Fruit fly (Drosophila melanogaster) whole organism, embryonic: ENCODE data around the gene mof.

ENCODE experiments used
- Atf-2 ChIP-seq: fragments of 200-800 bp; sonication (Bioruptor generic); optimal IDR thresholded peaks from 2 replicates; lab custom pipeline; 2016; ENCODE audit warnings: missing biosample characterization, missing genetic modification characterization
- Atf3 ChIP-seq: fragments of 200-800 bp; sonication (Bioruptor generic); optimal IDR thresholded peaks from 3 replicates; lab custom pipeline; 2016; ENCODE audit warnings: missing biosample characterization, missing genetic modification characterization
- Awh ChIP-seq: fragments of 200-800 bp; sonication (Bioruptor generic); IDR thresholded peaks from 2 replicates; pipeline ENCODE4, ENCODE4 v1.3.6; 2022; ENCODE audit warnings: missing biosample characterization, missing genetic modification characterization
- CG10462 ChIP-seq: fragments of 200-800 bp; sonication (Bioruptor generic); optimal IDR thresholded peaks from 2 replicates; lab custom pipeline; 2016; ENCODE audit warnings: missing biosample characterization, missing genetic modification characterization
- CG12155 ChIP-seq: fragments of 200-800 bp; sonication (Bioruptor generic); optimal IDR thresholded peaks from 3 replicates; lab custom pipeline; 2016; ENCODE audit warnings: missing biosample characterization, missing genetic modification characterization
- CG12299 ChIP-seq: fragments of 200-800 bp; sonication (Bioruptor generic); optimal IDR thresholded peaks from 2 replicates; lab custom pipeline; 2018; ENCODE audit warnings: missing biosample characterization, mild to moderate bottlenecking, missing genetic modification characterization
- CG13894 ChIP-seq: fragments of 200-800 bp; sonication (Bioruptor generic); optimal IDR thresholded peaks from 3 replicates; lab custom pipeline; 2018; ENCODE audit warnings: missing biosample characterization, mild to moderate bottlenecking, missing genetic modification characterization, moderate library complexity
- CG2875 ChIP-seq: fragments of 200-800 bp; sonication (Bioruptor generic); optimal IDR thresholded peaks from 2 replicates; lab custom pipeline; 2017; ENCODE audit warnings: missing biosample characterization, mild to moderate bottlenecking, missing genetic modification characterization, missing genetic modification reagents
- CG32772 ChIP-seq: fragments of 200-800 bp; sonication (Bioruptor generic); IDR thresholded peaks from 2 replicates; pipeline ENCODE4 v1.3.6; 2022; ENCODE audit warnings: missing biosample characterization, missing genetic modification characterization
- CG3838 ChIP-seq: fragments of 200-800 bp; sonication (Bioruptor generic); optimal IDR thresholded peaks from 3 replicates; lab custom pipeline; 2016; ENCODE audit warnings: missing biosample characterization, missing genetic modification characterization
- CG3995 ChIP-seq: fragments of 200-800 bp; sonication (Bioruptor generic); optimal IDR thresholded peaks from 3 replicates; lab custom pipeline; 2016; ENCODE audit warnings: missing biosample characterization, missing genetic modification characterization
- CG4282 ChIP-seq: fragments of 200-800 bp; sonication (Bioruptor generic); optimal IDR thresholded peaks from 2 replicates; lab custom pipeline; 2016; ENCODE audit warnings: missing biosample characterization, missing genetic modification characterization
- CG4328 ChIP-seq: fragments of 200-800 bp; sonication (Bioruptor generic); optimal IDR thresholded peaks from 3 replicates; lab custom pipeline; 2017; ENCODE audit warnings: missing biosample characterization, missing genetic modification reagents, missing genetic modification characterization
- CG5245 ChIP-seq: fragments of 200-800 bp; sonication (Bioruptor generic); optimal IDR thresholded peaks from 3 replicates; lab custom pipeline; 2016; ENCODE audit warnings: missing biosample characterization, missing genetic modification characterization
- CG7745 ChIP-seq: fragments of 200-800 bp; sonication (Bioruptor generic); optimal IDR thresholded peaks from 2 replicates; lab custom pipeline; 2018; ENCODE audit warnings: missing biosample characterization, mild to moderate bottlenecking, missing genetic modification characterization, moderate library complexity
- CG7839 ChIP-seq: fragments of 200-800 bp; sonication (Bioruptor generic); optimal IDR thresholded peaks from 3 replicates; lab custom pipeline; 2018; ENCODE audit warnings: missing biosample characterization, mild to moderate bottlenecking, missing genetic modification characterization, moderate library complexity
- CG8388 ChIP-seq: fragments of 200-800 bp; sonication (Bioruptor generic); optimal IDR thresholded peaks from 2 replicates; lab custom pipeline; 2019; ENCODE audit warnings: missing biosample characterization, mild to moderate bottlenecking, missing genetic modification characterization, moderate library complexity
- CG8944 ChIP-seq: fragments of 200-800 bp; sonication (Bioruptor generic); optimal IDR thresholded peaks from 3 replicates; lab custom pipeline; 2016; ENCODE audit warnings: missing biosample characterization, missing genetic modification characterization
- CG9609 ChIP-seq: fragments of 200-800 bp; sonication (Bioruptor generic); optimal IDR thresholded peaks from 3 replicates; lab custom pipeline; 2016; ENCODE audit warnings: missing biosample characterization, missing genetic modification characterization
- CG9876 ChIP-seq: fragments of 200-800 bp; sonication (Bioruptor generic); optimal IDR thresholded peaks from 2 replicates; lab custom pipeline; 2016; ENCODE audit warnings: missing biosample characterization, missing genetic modification characterization
- CrebB ChIP-seq: fragments of 200-800 bp; sonication (Bioruptor generic); optimal IDR thresholded peaks from 3 replicates; lab custom pipeline; 2018; ENCODE audit warnings: missing biosample characterization, mild to moderate bottlenecking, missing genetic modification characterization
- D19A ChIP-seq: fragments of 200-800 bp; optimal IDR thresholded peaks from 3 replicates; lab custom pipeline; 2019; ENCODE audit warnings: missing biosample characterization, mild to moderate bottlenecking, missing genetic modification characterization, moderate library complexity
- Fer3 ChIP-seq: fragments of 200-800 bp; sonication (Bioruptor generic); optimal IDR thresholded peaks from 2 replicates; lab custom pipeline; 2018; ENCODE audit warnings: missing biosample characterization, mild to moderate bottlenecking, missing genetic modification characterization, moderate library complexity
- Kr ChIP-seq: fragments of 200-800 bp; sonication (Bioruptor generic); optimal IDR thresholded peaks from 2 replicates; lab custom pipeline; 2017; ENCODE audit warnings: missing biosample characterization, mild to moderate bottlenecking, missing genetic modification characterization
- Lim3 ChIP-seq: fragments of 200-800 bp; sonication (Bioruptor generic); IDR thresholded peaks from 2 replicates; pipeline ENCODE4 v1.3.6; 2022; ENCODE audit warnings: missing biosample characterization, missing genetic modification characterization
- MESR4 ChIP-seq: fragments of 200-800 bp; sonication (Bioruptor generic); optimal IDR thresholded peaks from 2 replicates; lab custom pipeline; 2018; ENCODE audit warnings: missing biosample characterization, mild to moderate bottlenecking, missing genetic modification characterization, moderate library complexity
- Myb ChIP-seq: fragments of 200-800 bp; sonication (Bioruptor generic); optimal IDR thresholded peaks from 2 replicates; lab custom pipeline; 2016; ENCODE audit warnings: missing biosample characterization, missing genetic modification characterization
- NC2α ChIP-seq: fragments of 200-800 bp; sonication (Bioruptor generic); optimal IDR thresholded peaks from 2 replicates; lab custom pipeline; 2016; ENCODE audit warnings: missing biosample characterization, missing genetic modification characterization
- Neu2 ChIP-seq: fragments of 200-800 bp; sonication (Bioruptor generic); optimal IDR thresholded peaks from 3 replicates; lab custom pipeline; 2016; ENCODE audit warnings: missing biosample characterization, missing genetic modification characterization, borderline replicate concordance
- NfI ChIP-seq: fragments of 200-800 bp; sonication (Bioruptor generic); optimal IDR thresholded peaks from 3 replicates; lab custom pipeline; 2018; ENCODE audit warnings: missing biosample characterization, mild to moderate bottlenecking, missing genetic modification characterization, moderate library complexity
- Sox100B ChIP-seq: fragments of 200-800 bp; sonication (Bioruptor generic); optimal IDR thresholded peaks from 3 replicates; lab custom pipeline; 2018; ENCODE audit warnings: missing biosample characterization, mild to moderate bottlenecking, missing genetic modification characterization
- ash1 ChIP-seq: fragments of 200-800 bp; sonication (Bioruptor generic); optimal IDR thresholded peaks from 2 replicates; lab custom pipeline; 2018; ENCODE audit warnings: missing biosample characterization, mild to moderate bottlenecking, missing genetic modification characterization
- bsh ChIP-seq, 2 experiments: fragments of 200-800 bp; sonication (Bioruptor generic); optimal IDR thresholded peaks; 2 replicates each; lab custom pipeline; 2017 to 2018; ENCODE audit warnings: mild to moderate bottlenecking in 2 of 2, missing biosample characterization in 2 of 2, missing genetic modification characterization in 2 of 2, moderate library complexity in 1 of 2
- crol ChIP-seq: fragments of 200-800 bp; sonication (Bioruptor generic); IDR thresholded peaks from 2 replicates; pipeline ENCODE4 v1.3.6; 2022; ENCODE audit warnings: missing biosample characterization, missing genetic modification characterization
- dati ChIP-seq: fragments of 200-800 bp; sonication (Bioruptor generic); IDR thresholded peaks from 2 replicates; pipeline ENCODE4 v1.3.6; 2022; ENCODE audit warnings: missing biosample characterization, missing genetic modification characterization
- dmrt11E ChIP-seq: fragments of 200-800 bp; sonication (Bioruptor generic); optimal IDR thresholded peaks from 3 replicates; lab custom pipeline; 2018; ENCODE audit warnings: missing biosample characterization, mild to moderate bottlenecking, missing genetic modification characterization, moderate library complexity
- ems ChIP-seq: fragments of 200-800 bp; sonication (Bioruptor generic); optimal IDR thresholded peaks from 3 replicates; lab custom pipeline; 2016; ENCODE audit warnings: missing biosample characterization, missing genetic modification characterization
- eve ChIP-seq, 2 experiments: fragments of >200 bp; optimal IDR thresholded peaks; 2 replicates each; lab custom pipeline; 2017; ENCODE audit warnings: missing biosample characterization in 2 of 2, missing genetic modification characterization in 2 of 2
- hb ChIP-seq: fragments of 200-800 bp; sonication (Bioruptor generic); IDR thresholded peaks from 3 replicates; pipeline ENCODE4 v1.3.6; 2022; ENCODE audit warnings: missing biosample characterization, missing genetic modification characterization; ENCODE audit not compliant: partially characterized antibody
- knrl ChIP-seq: fragments of 200-800 bp; sonication (Bioruptor generic); IDR thresholded peaks from 3 replicates; pipeline ENCODE4 v1.3.6; 2022; ENCODE audit warnings: missing biosample characterization, missing genetic modification characterization; ENCODE audit not compliant: partially characterized antibody
- luna ChIP-seq: fragments of 200-800 bp; sonication (Bioruptor generic); optimal IDR thresholded peaks from 2 replicates; lab custom pipeline; 2016; ENCODE audit warnings: missing biosample characterization, missing genetic modification characterization
- org-1 ChIP-seq: fragments of 200-800 bp; sonication (Bioruptor generic); optimal IDR thresholded peaks from 2 replicates; lab custom pipeline; 2017; ENCODE audit warnings: missing biosample characterization, missing genetic modification characterization
- phol ChIP-seq: fragments of 200-800 bp; sonication (Bioruptor generic); optimal IDR thresholded peaks from 3 replicates; lab custom pipeline; 2018; ENCODE audit warnings: missing biosample characterization, mild to moderate bottlenecking, missing genetic modification characterization, moderate library complexity
- run ChIP-seq: fragments of 200-800 bp; sonication (Bioruptor generic); optimal IDR thresholded peaks from 3 replicates; lab custom pipeline; 2018; ENCODE audit warnings: missing biosample characterization, mild to moderate bottlenecking, missing genetic modification characterization
- schlank ChIP-seq: fragments of 200-800 bp; sonication (Bioruptor generic); optimal IDR thresholded peaks from 2 replicates; lab custom pipeline; 2018; ENCODE audit warnings: missing biosample characterization, mild to moderate bottlenecking, missing genetic modification characterization
- shn ChIP-seq: fragments of 200-800 bp; sonication (Bioruptor generic); optimal IDR thresholded peaks from 3 replicates; lab custom pipeline; 2016; ENCODE audit warnings: missing biosample characterization, missing genetic modification characterization
- slou ChIP-seq: fragments of 200-800 bp; sonication (Bioruptor generic); optimal IDR thresholded peaks from 3 replicates; lab custom pipeline; 2016; ENCODE audit warnings: missing biosample characterization, missing genetic modification characterization
- stwl ChIP-seq: fragments of 200-800 bp; sonication (Bioruptor generic); optimal IDR thresholded peaks from 3 replicates; lab custom pipeline; 2018; ENCODE audit warnings: missing biosample characterization, mild to moderate bottlenecking, missing genetic modification characterization, moderate library complexity
- tll ChIP-seq, 2 experiments: fragments of 200-800 bp in 1 of 2; fragments of >200 bp in 1 of 2; sonication (Bioruptor generic) in 1 of 2; optimal IDR thresholded peaks; 2 replicates each; lab custom pipeline; 2017 to 2019; ENCODE audit warnings: missing biosample characterization in 2 of 2, missing genetic modification characterization in 2 of 2, mild to moderate bottlenecking in 1 of 2, moderate library complexity in 1 of 2
- twi ChIP-seq: fragments of 200-800 bp; optimal IDR thresholded peaks from 2 replicates; lab custom pipeline; 2019; ENCODE audit warnings: missing biosample characterization, mild to moderate bottlenecking, missing genetic modification characterization, moderate library complexity
- zen2 ChIP-seq: fragments of 200-800 bp; sonication (Bioruptor generic); IDR thresholded peaks from 3 replicates; pipeline ENCODE4 v1.3.6; 2022; ENCODE audit warnings: missing biosample characterization, missing genetic modification characterization; ENCODE audit not compliant: partially characterized antibody

mof gene

dm6 chrX:5847544-5847943 is 29.1 kb downstream of the mof start (continued):
- no peak for TF ChIP-seq CG9609 (GFP tag; lab: Kevin White, UChicago)
- no peak for TF ChIP-seq CG3838 (GFP tag; lab: Kevin White, UChicago)
- no peak for TF ChIP-seq CrebB (tag; lab: Kevin White, UChicago)
- TF ChIP-seq CG32772 (GFP tag; lab: Robert Waterston, UW), result peak; percentile 28; the same call in 1 of the 2 replicates
- no peak for TF ChIP-seq Atf3 (GFP tag; lab: Kevin White, UChicago)
- TF ChIP-seq Myb (GFP tag; lab: Kevin White, UChicago), result no peak
- no peak for TF ChIP-seq CG3995 (GFP tag; lab: Kevin White, UChicago)
- TF ChIP-seq schlank (tag; lab: Kevin White, UChicago), result no peak
- TF ChIP-seq Awh, result no peak
- no peak for TF ChIP-seq tll (GFP tag; optimal IDR thresholded peaks at IDR 0.05; lab: Kevin White, UChicago)
- TF ChIP-seq hb (GFP tag; lab: Robert Waterston, UW), result no peak
- no peak for TF ChIP-seq stwl (tag; lab: Kevin White, UChicago)
- TF ChIP-seq ems (GFP tag; lab: Kevin White, UChicago), result no peak
- TF ChIP-seq crol (GFP tag; lab: Robert Waterston, UW), result no peak
- no peak for TF ChIP-seq twi (tag; lab: Kevin White, UChicago)
- TF ChIP-seq knrl (GFP tag; lab: Robert Waterston, UW), result no peak
- no peak for TF ChIP-seq CG9876
- TF ChIP-seq luna (GFP tag; lab: Kevin White, UChicago), result no peak
- TF ChIP-seq CG12155 (GFP tag; lab: Kevin White, UChicago), result no peak
- TF ChIP-seq run (tag; lab: Kevin White, UChicago), result no peak
- no peak for TF ChIP-seq CG5245
- TF ChIP-seq eve (GFP tag; optimal IDR thresholded peaks at IDR 0.05; lab: Kevin White, UChicago), result no peak
- no peak for TF ChIP-seq Neu2
- peak; percentile 9 for TF ChIP-seq phol (tag; lab: Kevin White, UChicago)
- no peak for TF ChIP-seq Atf-2 (GFP tag; lab: Kevin White, UChicago)
- no peak for TF ChIP-seq CG8388
- TF ChIP-seq bsh (GFP tag; optimal IDR thresholded peaks at IDR 0.05; lab: Kevin White, UChicago), result no peak
- TF ChIP-seq zen2 (GFP tag; lab: Robert Waterston, UW), result no peak
- no peak for TF ChIP-seq CG8944 (GFP tag; lab: Kevin White, UChicago)
- no peak for TF ChIP-seq CG4282 (GFP tag; lab: Kevin White, UChicago)
- TF ChIP-seq CG7745 (tag; lab: Kevin White, UChicago), result no peak
- TF ChIP-seq org-1 (GFP tag; lab: Kevin White, UChicago), result no peak
- no peak for TF ChIP-seq Fer3 (tag; lab: Kevin White, UChicago)
- TF ChIP-seq Sox100B (GFP tag; lab: Kevin White, UChicago), result no peak
- TF ChIP-seq shn (GFP tag; lab: Kevin White, UChicago), result no peak
- TF ChIP-seq CG10462 (GFP tag; lab: Kevin White, UChicago), result no peak
- no peak for TF ChIP-seq ash1
- no peak for TF ChIP-seq Kr (GFP tag; lab: Kevin White, UChicago)
- no peak for TF ChIP-seq CG2875 (GFP tag; lab: Kevin White, UChicago)
- TF ChIP-seq CG4328, result no peak
- no peak for TF ChIP-seq NC2α
- TF ChIP-seq CG7839, result peak; percentile 57
- TF ChIP-seq MESR4 (GFP tag; lab: Kevin White, UChicago), result no peak
- TF ChIP-seq dmrt11E (tag; lab: Kevin White, UChicago), result no peak
- no peak for TF ChIP-seq D19A (tag; lab: Kevin White, UChicago)
- TF ChIP-seq CG12299, result no peak
- TF ChIP-seq Lim3 (GFP tag; lab: Robert Waterston, UW), result no peak
- no peak for TF ChIP-seq slou (GFP tag; lab: Kevin White, UChicago)
- no peak for TF ChIP-seq CG13894 (tag; lab: Kevin White, UChicago)
- TF ChIP-seq dati (GFP tag; lab: Robert Waterston, UW), result no peak
- peak; percentile 11 for TF ChIP-seq NfI (GFP tag; lab: Kevin White, UChicago)
